Fruit fly (Drosophila melanogaster): ENCODE data around the gene CG8064.

- TF ChIP-seq h (optimal IDR thresholded peaks at IDR 0.05) (no peak), Sin3A (optimal IDR thresholded peaks at IDR 0.05) (no peak), ttk (optimal IDR thresholded peaks at IDR 0.05) (no peak), Myc (optimal IDR thresholded peaks at IDR 0.05) (no peak), psq (optimal IDR thresholded peaks at IDR 0.05) (no peak)
These were observed 29.3 kb downstream of the CG8064 start for dm6 chr3R:18312761-18313160.

Data from Kc167 (cell line).